Fruit fly (Drosophila melanogaster) whole organism, prepupa: Measurements from ENCODE around the gene CG7567.
A peak's percentile ranks its signal among the peaks of the same experiment; 100 is the strongest.

Experiments used
- Blimp-1 ChIP-seq: fragments of 200-800 bp; sonication (Bioruptor generic); optimal IDR thresholded peaks from 3 replicates; lab custom pipeline; 2017; ENCODE audit warnings: missing biosample characterization, missing genetic modification characterization, mild to moderate bottlenecking, moderate library complexity, missing genetic modification reagents
- CG10631 ChIP-seq: fragments of 200-800 bp; sonication (Bioruptor generic); optimal IDR thresholded peaks from 2 replicates; lab custom pipeline; 2016; ENCODE audit warnings: missing biosample characterization, missing genetic modification characterization
- CG11762 ChIP-seq: fragments of 200-800 bp; sonication (Bioruptor generic); optimal IDR thresholded peaks from 3 replicates; lab custom pipeline; 2016; ENCODE audit warnings: missing biosample characterization, missing genetic modification characterization; ENCODE audit not compliant: insufficient read depth
- CG11902 ChIP-seq: fragments of 200-800 bp; sonication (Bioruptor generic); optimal IDR thresholded peaks from 3 replicates; lab custom pipeline; 2016; ENCODE audit warnings: missing biosample characterization, missing genetic modification characterization
- CG15336 ChIP-seq: fragments of 200-800 bp; sonication (Bioruptor generic); IDR thresholded peaks from 2 replicates; pipeline ENCODE4 v1.3.6; 2022; ENCODE audit warnings: missing biosample characterization, missing genetic modification characterization
- CG1621 ChIP-seq: fragments of 200-800 bp; sonication (Bioruptor generic); optimal IDR thresholded peaks from 3 replicates; lab custom pipeline; 2018; ENCODE audit warnings: missing biosample characterization, mild to moderate bottlenecking, missing genetic modification characterization
- CG31627 ChIP-seq: fragments of 200-800 bp; sonication (Bioruptor generic); optimal IDR thresholded peaks from 3 replicates; lab custom pipeline; 2016; ENCODE audit warnings: missing biosample characterization, missing genetic modification characterization
- CG32006 ChIP-seq: fragments of 200-800 bp; sonication (Bioruptor generic); optimal IDR thresholded peaks from 3 replicates; lab custom pipeline; 2017; ENCODE audit warnings: missing biosample characterization, mild to moderate bottlenecking, missing genetic modification characterization
- CG34406 ChIP-seq: fragments of 200-800 bp; sonication (Bioruptor generic); optimal IDR thresholded peaks from 3 replicates; lab custom pipeline; 2016; ENCODE audit warnings: missing biosample characterization, missing genetic modification characterization
- CG3919 ChIP-seq: fragments of 200-800 bp; sonication (Bioruptor generic); optimal IDR thresholded peaks from 3 replicates; lab custom pipeline; 2016; ENCODE audit warnings: missing biosample characterization, missing genetic modification characterization
- CG6276 ChIP-seq: fragments of 200-800 bp; sonication (Bioruptor generic); optimal IDR thresholded peaks from 2 replicates; lab custom pipeline; 2017; ENCODE audit warnings: missing biosample characterization, mild to moderate bottlenecking, missing genetic modification characterization
- CG7368 ChIP-seq: fragments of 200-800 bp; sonication (Bioruptor generic); optimal IDR thresholded peaks from 3 replicates; lab custom pipeline; 2016; ENCODE audit warnings: missing biosample characterization, missing genetic modification characterization
- CG8119 ChIP-seq: fragments of 200-800 bp; sonication (Bioruptor generic); IDR thresholded peaks from 3 replicates; pipeline ENCODE4 v1.3.6; 2022; ENCODE audit warnings: missing biosample characterization, missing genetic modification characterization
- CG8319 ChIP-seq: fragments of 200-800 bp; sonication (Bioruptor generic); optimal IDR thresholded peaks from 3 replicates; lab custom pipeline; 2016; ENCODE audit warnings: missing biosample characterization, missing genetic modification characterization
- CG8632 ChIP-seq: fragments of 200-800 bp; sonication (Bioruptor generic); optimal IDR thresholded peaks from 3 replicates; lab custom pipeline; 2016; ENCODE audit warnings: missing biosample characterization, missing genetic modification characterization
- Eip78C ChIP-seq: fragments of 200-800 bp; sonication (Bioruptor generic); peaks from one replicate; lab custom pipeline; 2016; ENCODE audit warnings: missing biosample characterization, missing genetic modification characterization
- Eip93F ChIP-seq: fragments of 200-800 bp; sonication (Bioruptor generic); optimal IDR thresholded peaks from 2 replicates; lab custom pipeline; 2016; ENCODE audit warnings: missing biosample characterization, mild to moderate bottlenecking, missing genetic modification characterization
- Ets21C ChIP-seq: fragments of 200-800 bp; sonication (Bioruptor generic); optimal IDR thresholded peaks from 3 replicates; lab custom pipeline; 2016; ENCODE audit warnings: missing biosample characterization, missing genetic modification characterization
- Ets96B ChIP-seq: fragments of 200-800 bp; optimal IDR thresholded peaks from 2 replicates; lab custom pipeline; 2019; ENCODE audit warnings: missing biosample characterization, mild to moderate bottlenecking, missing genetic modification characterization, moderate library complexity
- Gug ChIP-seq: fragments of 200-800 bp; sonication (Bioruptor generic); IDR thresholded peaks from 2 replicates; pipeline ENCODE4 v1.3.6; 2022; ENCODE audit warnings: missing biosample characterization, missing genetic modification characterization
- Hr38 ChIP-seq: sonication (Bioruptor generic); optimal IDR thresholded peaks from 2 replicates; lab custom pipeline; 2016; ENCODE audit warnings: missing biosample characterization, missing genetic modification characterization
- Hr4 ChIP-seq: fragments of 200-800 bp; sonication (Bioruptor generic); optimal IDR thresholded peaks from 3 replicates; lab custom pipeline; 2016; ENCODE audit warnings: missing biosample characterization, missing genetic modification characterization
- Met ChIP-seq: fragments of 200-800 bp; sonication (Bioruptor generic); optimal IDR thresholded peaks from 3 replicates; lab custom pipeline; 2016; ENCODE audit warnings: missing biosample characterization, missing genetic modification characterization
- OdsH ChIP-seq: fragments of 200-800 bp; sonication (Bioruptor generic); optimal IDR thresholded peaks from 3 replicates; lab custom pipeline; 2016; ENCODE audit warnings: missing biosample characterization, missing genetic modification characterization
- Sox102F ChIP-seq: fragments of 200-800 bp; sonication (Bioruptor generic); optimal IDR thresholded peaks from 2 replicates; lab custom pipeline; 2016; ENCODE audit warnings: missing biosample characterization, mild to moderate bottlenecking, missing genetic modification characterization
- Sox14 ChIP-seq: fragments of 200-800 bp; sonication (Bioruptor generic); optimal IDR thresholded peaks from 3 replicates; lab custom pipeline; 2016; ENCODE audit warnings: missing biosample characterization, missing genetic modification characterization
- Sox15 ChIP-seq: fragments of 200-800 bp; sonication (Bioruptor generic); optimal IDR thresholded peaks from 3 replicates; lab custom pipeline; 2016; ENCODE audit warnings: missing biosample characterization, missing genetic modification characterization
- achi ChIP-seq: fragments of 200-800 bp; sonication (Bioruptor generic); optimal IDR thresholded peaks from 3 replicates; lab custom pipeline; 2016; ENCODE audit warnings: missing biosample characterization, missing genetic modification characterization
- acj6 ChIP-seq: fragments of 200-800 bp; sonication (Bioruptor generic); optimal IDR thresholded peaks from 3 replicates; lab custom pipeline; 2016; ENCODE audit warnings: missing biosample characterization, missing genetic modification characterization
- cyc ChIP-seq: fragments of 200-800 bp; sonication (Bioruptor generic); optimal IDR thresholded peaks from 3 replicates; lab custom pipeline; 2016; ENCODE audit warnings: missing biosample characterization, missing genetic modification characterization
- dac ChIP-seq: fragments of 200-800 bp; sonication (Bioruptor generic); optimal IDR thresholded peaks from 2 replicates; lab custom pipeline; 2017; ENCODE audit warnings: missing biosample characterization, mild to moderate bottlenecking, missing genetic modification characterization
- dsx ChIP-seq: fragments of 200-800 bp; optimal IDR thresholded peaks from 3 replicates; lab custom pipeline; 2019; ENCODE audit warnings: missing biosample characterization, mild to moderate bottlenecking, missing genetic modification characterization, moderate library complexity; ENCODE audit not compliant: poor library complexity, severe bottlenecking
- eg ChIP-seq: fragments of 200-800 bp; sonication (Bioruptor generic); IDR thresholded peaks from 3 replicates; pipeline ENCODE4 v1.3.6; 2022; ENCODE audit warnings: missing biosample characterization, missing genetic modification characterization
- esn ChIP-seq: fragments of 200-800 bp; sonication (Bioruptor generic); optimal IDR thresholded peaks from 2 replicates; lab custom pipeline; 2016; ENCODE audit warnings: missing biosample characterization, mild to moderate bottlenecking, missing genetic modification characterization, moderate library complexity
- fd85E ChIP-seq: fragments of 200-800 bp; sonication (Bioruptor generic); optimal IDR thresholded peaks from 3 replicates; lab custom pipeline; 2016; ENCODE audit warnings: missing biosample characterization, missing genetic modification characterization
- fkh ChIP-seq: fragments of 200-800 bp; sonication (Bioruptor generic); optimal IDR thresholded peaks from 3 replicates; lab custom pipeline; 2017; ENCODE audit warnings: missing biosample characterization, mild to moderate bottlenecking, missing genetic modification characterization, moderate library complexity
- pdm3 ChIP-seq: fragments of 200-800 bp; sonication (Bioruptor generic); optimal IDR thresholded peaks from 3 replicates; lab custom pipeline; 2016; ENCODE audit warnings: missing biosample characterization, missing genetic modification characterization
- salr ChIP-seq, 2 experiments: fragments of 200-800 bp; sonication (Bioruptor generic); optimal IDR thresholded peaks; 3 replicates each; lab custom pipeline; 2016 to 2018; ENCODE audit warnings: missing biosample characterization in 2 of 2, missing genetic modification characterization in 2 of 2, mild to moderate bottlenecking in 1 of 2
- spab ChIP-seq: fragments of 200-800 bp; sonication (Bioruptor generic); optimal IDR thresholded peaks from 2 replicates; lab custom pipeline; 2017; ENCODE audit warnings: missing biosample characterization, mild to moderate bottlenecking, missing genetic modification characterization, missing genetic modification reagents
- svp ChIP-seq: fragments of 200-800 bp; sonication (Bioruptor generic); peaks from one replicate; lab custom pipeline; 2016; ENCODE audit warnings: missing biosample characterization, missing genetic modification characterization
- topi ChIP-seq: fragments of 200-800 bp; sonication (Bioruptor generic); optimal IDR thresholded peaks from 3 replicates; lab custom pipeline; 2016; ENCODE audit warnings: missing biosample characterization, missing genetic modification characterization

CG7567 gene

dm6 chr3R:29583299-29583698, 4.6 kb downstream of the CG7567 start:
- TF ChIP-seq Ets96B (tag; lab: Kevin White, UChicago) (no peak), Sox14 (no peak), topi (GFP tag; lab: Kevin White, UChicago) (no peak), dsx (GFP tag; lab: Kevin White, UChicago) (no peak), esn (GFP tag; lab: Kevin White, UChicago) (no peak), dac (GFP tag; lab: Kevin White, UChicago) (no peak), CG8632 (GFP tag; lab: Kevin White, UChicago) (no peak), Ets21C (GFP tag; lab: Kevin White, UChicago) (no peak), CG8119 (GFP tag; lab: Robert Waterston, UW) (no peak), CG8319 (GFP tag; lab: Kevin White, UChicago) (no peak), CG1621 (tag; lab: Kevin White, UChicago) (no peak), spab (GFP tag; lab: Kevin White, UChicago) (no peak)

dm6 chr3R:29581420-29581819, 6.5 kb downstream of the CG7567 start:
- TF ChIP-seq CG10631 (peak; percentile 11), Ets96B (tag; lab: Kevin White, UChicago) (peak; percentile 19), CG34406 (GFP tag; lab: Kevin White, UChicago) (peak; percentile 1), Eip78C (peak; percentile 72), svp (GFP tag; lab: Kevin White, UChicago) (peak; percentile 52), Met (peak; percentile 11), dsx (GFP tag; lab: Kevin White, UChicago) (no peak), CG32006 (GFP tag; lab: Kevin White, UChicago) (no peak)

- TF ChIP-seq CG8319 (GFP tag; lab: Kevin White, UChicago): no peak
- peak; percentile 48 for TF ChIP-seq fkh (GFP tag; lab: Kevin White, UChicago)
These were observed 11.9 kb downstream of the CG7567 start for dm6 chr3R:29576009-29576408.

DNA sequence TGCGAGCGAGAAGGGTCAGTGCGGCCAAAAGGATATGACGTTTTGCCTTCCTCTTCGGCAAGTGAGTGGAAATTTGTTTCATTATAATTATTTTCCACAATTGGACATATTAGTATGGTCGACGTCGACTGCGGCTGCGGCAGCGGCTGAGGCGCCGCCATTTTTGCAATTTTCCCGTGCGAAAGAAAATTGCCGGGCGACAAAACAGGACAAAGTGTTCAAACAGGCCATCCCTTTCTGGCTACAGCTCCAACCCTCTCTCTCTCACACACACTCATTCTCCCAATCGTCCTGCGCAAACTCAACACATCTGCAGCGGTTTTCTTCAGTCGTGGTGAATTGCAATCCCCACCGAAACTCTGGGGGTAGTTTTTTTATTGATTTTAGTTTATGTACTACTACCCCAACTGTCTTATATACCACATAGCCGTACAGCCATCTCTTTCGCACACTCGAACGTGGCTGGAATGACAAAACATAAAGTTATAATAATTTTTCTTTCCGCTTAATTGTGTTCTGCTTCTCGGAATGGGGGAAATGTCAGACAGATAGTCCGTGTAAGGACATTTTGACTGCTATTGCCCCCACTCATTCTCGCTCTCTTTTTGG, 15.8 kb downstream of the CG7567 start:
- no peak for TF ChIP-seq achi
- TF ChIP-seq Hr38 (GFP tag; lab: Kevin White, UChicago): no peak
- no peak for TF ChIP-seq Eip78C
- no peak for TF ChIP-seq esn (GFP tag; lab: Kevin White, UChicago)
- TF ChIP-seq CG15336 (GFP tag; lab: Robert Waterston, UW): no peak
- no peak for TF ChIP-seq eg
- TF ChIP-seq Eip93F (GFP tag; lab: Kevin White, UChicago): no peak
- no peak for TF ChIP-seq CG11762
- TF ChIP-seq CG7368 (GFP tag; lab: Kevin White, UChicago): no peak
- TF ChIP-seq Blimp-1: no peak
- no peak for TF ChIP-seq CG8119 (GFP tag; lab: Robert Waterston, UW)

DNA sequence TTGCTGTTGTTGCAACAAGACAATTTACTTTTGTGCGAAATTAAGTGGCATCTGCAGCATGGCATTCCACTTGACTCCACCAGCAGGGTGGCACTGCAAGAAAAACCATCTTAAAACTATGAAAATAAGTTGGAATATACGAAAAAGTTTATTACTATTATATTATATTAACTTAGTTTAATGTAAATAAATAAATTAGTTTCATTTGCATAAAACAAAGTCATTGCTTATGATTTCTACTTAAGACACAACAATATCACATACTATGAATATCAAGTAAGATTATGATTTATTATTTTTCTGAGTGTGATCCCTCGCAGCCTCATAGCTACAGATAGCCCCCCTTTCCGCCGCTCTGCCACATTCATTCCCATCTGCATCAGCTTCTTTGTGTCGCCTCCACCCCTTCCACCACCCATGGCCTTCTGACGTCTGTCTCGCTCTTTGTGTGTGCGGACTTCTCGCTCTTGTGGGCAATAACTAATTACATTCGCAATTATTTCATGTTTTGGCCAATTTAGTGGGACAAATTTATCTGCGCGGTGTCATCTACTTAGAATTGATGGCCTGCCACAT, 17.6 kb downstream of the CG7567 start:
- no peak for TF ChIP-seq Sox102F (GFP tag; lab: Kevin White, UChicago)
- no peak for TF ChIP-seq Sox15 (GFP tag; lab: Kevin White, UChicago)
- no peak for TF ChIP-seq CG11902
- TF ChIP-seq fd85E: no peak
- TF ChIP-seq pdm3 (GFP tag; lab: Kevin White, UChicago): no peak
- TF ChIP-seq Hr4 (GFP tag; lab: Kevin White, UChicago): no peak
- TF ChIP-seq CG32006 (GFP tag; lab: Kevin White, UChicago): peak; percentile 69
- peak in 1 of 2 experiments; percentile 25 for TF ChIP-seq salr (GFP tag; optimal IDR thresholded peaks at IDR 0.05; lab: Kevin White, UChicago)
- TF ChIP-seq CG11762: no peak
- peak; percentile 36 for TF ChIP-seq CG6276 (GFP tag; lab: Kevin White, UChicago)
- TF ChIP-seq Ets21C (GFP tag; lab: Kevin White, UChicago): no peak
- TF ChIP-seq cyc (GFP tag; lab: Kevin White, UChicago): no peak
- peak; percentile 56 for TF ChIP-seq achi
- TF ChIP-seq CG31627 (GFP tag; lab: Kevin White, UChicago): no peak
- TF ChIP-seq acj6 (GFP tag; lab: Kevin White, UChicago): peak; percentile 40
- TF ChIP-seq OdsH (GFP tag; lab: Kevin White, UChicago): peak; percentile 11
- TF ChIP-seq fkh (GFP tag; lab: Kevin White, UChicago): no peak
- TF ChIP-seq CG3919 (GFP tag; lab: Kevin White, UChicago): peak; percentile 8
- no peak for TF ChIP-seq Hr38 (GFP tag; lab: Kevin White, UChicago)
- TF ChIP-seq CG7368 (GFP tag; lab: Kevin White, UChicago): no peak
- TF ChIP-seq Eip93F (GFP tag; lab: Kevin White, UChicago): no peak
- 0 out of 2 replicates have a peak, but pooled peaks have one; percentile 30 for TF ChIP-seq Gug (GFP tag; lab: Robert Waterston, UW)
- TF ChIP-seq spab (GFP tag; lab: Kevin White, UChicago): peak; percentile 60
- peak; percentile 61 for TF ChIP-seq CG10631
- peak; percentile 73 for TF ChIP-seq Ets96B (tag; lab: Kevin White, UChicago)
